Worm (Caenorhabditis elegans) whole organism, young adult: ENCODE data around the gene rpc-2.

ENCODE experiments used
- B0261.1 ChIP-seq: sonication (generic microtip); optimal IDR thresholded peaks from 2 replicates; lab custom pipeline; 2016; ENCODE audit warnings: mild to moderate bottlenecking, missing genetic modification characterization, moderate library complexity, missing compliant biosample characterization
- B0336.3 ChIP-seq: fragments of 200-800 bp; sonication (Bioruptor generic); IDR thresholded peaks from 2 replicates; pipeline ENCODE4 v1.3.6; 2022; ENCODE audit warnings: missing genetic modification characterization, missing compliant biosample characterization
- F33H1.4 ChIP-seq: fragments of 200-800 bp; sonication (Bioruptor generic); IDR thresholded peaks from 2 replicates; pipeline ENCODE4 v1.3.6; 2022; ENCODE audit warnings: missing genetic modification reagents, missing genetic modification characterization, missing compliant biosample characterization
- F39B2.1 ChIP-seq: fragments of 200-800 bp; sonication (Bioruptor generic); IDR thresholded peaks from 2 replicates; pipeline ENCODE4 v1.3.6; 2022; ENCODE audit warnings: missing genetic modification reagents, missing genetic modification characterization, missing compliant biosample characterization
- F49E8.2 ChIP-seq: sonication (generic microtip); optimal IDR thresholded peaks from 3 replicates; lab custom pipeline; 2017; ENCODE audit warnings: missing genetic modification characterization, mild to moderate bottlenecking, missing compliant biosample characterization, antibody characterized with exemption, moderate library complexity; ENCODE audit not compliant: insufficient read depth
- F55B11.4 ChIP-seq: sonication (generic microtip); optimal IDR thresholded peaks from 2 replicates; lab custom pipeline; 2016; ENCODE audit warnings: missing compliant biosample characterization, missing genetic modification characterization, borderline replicate concordance; ENCODE audit not compliant: insufficient read depth
- T07F8.4 ChIP-seq: sonication (generic microtip); optimal IDR thresholded peaks from 2 replicates; lab custom pipeline; 2016; ENCODE audit warnings: mild to moderate bottlenecking, missing genetic modification characterization, moderate library complexity, missing compliant biosample characterization
- Y95B8A.8 ChIP-seq: fragments of 200-800 bp; sonication (Bioruptor generic); IDR thresholded peaks from 2 replicates; pipeline ENCODE4 v1.3.6; 2022; ENCODE audit warnings: missing genetic modification reagents, missing genetic modification characterization, missing compliant biosample characterization
- ZK185.1 ChIP-seq: sonication (generic microtip); optimal IDR thresholded peaks from 2 replicates; lab custom pipeline; 2016; ENCODE audit warnings: mild to moderate bottlenecking, missing genetic modification characterization, missing compliant biosample characterization; ENCODE audit not compliant: poor library complexity, severe bottlenecking
- athp-1 ChIP-seq: sonication (generic microtip); optimal IDR thresholded peaks from 2 replicates; lab custom pipeline; 2017; ENCODE audit warnings: mild to moderate bottlenecking, missing genetic modification characterization, missing compliant biosample characterization
- attf-6 ChIP-seq: fragments of 200-800 bp; sonication (Bioruptor generic); IDR thresholded peaks from 2 replicates; pipeline ENCODE4 v1.3.6; 2022; ENCODE audit warnings: missing genetic modification reagents, missing genetic modification characterization, missing compliant biosample characterization
- cebp-2 ChIP-seq: fragments of 200-800 bp; sonication (Bioruptor generic); IDR thresholded peaks from 2 replicates; pipeline ENCODE4 v1.3.6; 2022; ENCODE audit warnings: missing genetic modification characterization, missing compliant biosample characterization
- ceh-100 ChIP-seq: fragments of 200-800 bp; sonication (Bioruptor generic); IDR thresholded peaks from 2 replicates; pipeline ENCODE4 v1.3.6; 2022; ENCODE audit warnings: missing genetic modification reagents, missing genetic modification characterization, missing compliant biosample characterization
- ceh-91 ChIP-seq: fragments of 200-800 bp; sonication (Bioruptor generic); IDR thresholded peaks from 2 replicates; pipeline ENCODE4 v1.3.6; 2022; ENCODE audit warnings: missing genetic modification reagents, missing genetic modification characterization, missing compliant biosample characterization
- chd-7 ChIP-seq: sonication (generic microtip); optimal IDR thresholded peaks from 2 replicates; lab custom pipeline; 2016; ENCODE audit warnings: mild to moderate bottlenecking, missing genetic modification characterization, moderate library complexity, missing compliant biosample characterization
- dox-1 ChIP-seq: fragments of 200-800 bp; sonication (Bioruptor generic); IDR thresholded peaks from 2 replicates; pipeline ENCODE4 v1.3.6; 2022; ENCODE audit warnings: missing genetic modification reagents, missing genetic modification characterization, missing compliant biosample characterization
- dpff-1 ChIP-seq: sonication (generic microtip); optimal IDR thresholded peaks from 2 replicates; lab custom pipeline; 2017; ENCODE audit warnings: mild to moderate bottlenecking, missing genetic modification characterization, missing compliant biosample characterization
- efl-1 ChIP-seq: fragments of 150-350 bp; optimal IDR thresholded peaks from 2 replicates; lab custom pipeline; 2014; ENCODE audit warnings: missing biosample characterization, missing genetic modification reagents, missing genetic modification characterization
- egrh-3 ChIP-seq: fragments of 200-800 bp; sonication (Bioruptor generic); IDR thresholded peaks from 2 replicates; pipeline ENCODE4 v1.3.6; 2022; ENCODE audit warnings: missing genetic modification reagents, missing genetic modification characterization, missing compliant biosample characterization
- him-1 ChIP-seq: sonication (generic microtip); optimal IDR thresholded peaks from 2 replicates; lab custom pipeline; 2016; ENCODE audit warnings: missing genotype, missing genetic modification reagents, missing genetic modification characterization, missing compliant biosample characterization
- hlh-12 ChIP-seq: sonication (generic microtip); optimal IDR thresholded peaks from 2 replicates; lab custom pipeline; 2016; ENCODE audit warnings: missing genetic modification characterization, missing compliant biosample characterization
- lag-1 ChIP-seq: fragments of 200-800 bp; sonication (Bioruptor generic); IDR thresholded peaks from 2 replicates; pipeline ENCODE4 v1.3.6; 2022; ENCODE audit warnings: missing genetic modification reagents, missing genetic modification characterization, missing compliant biosample characterization
- lin-26 ChIP-seq: fragments of 200-800 bp; sonication (Bioruptor generic); IDR thresholded peaks from 2 replicates; pipeline ENCODE4 v1.3.6; 2022; ENCODE audit warnings: missing genetic modification reagents, missing genetic modification characterization, missing compliant biosample characterization
- lir-1 ChIP-seq: fragments of 200-800 bp; sonication (Bioruptor generic); conservative IDR thresholded peaks from 2 replicates; pipeline ENCODE4 v1.3.6; 2022; ENCODE audit warnings: missing genetic modification reagents, missing genetic modification characterization, missing compliant biosample characterization
- lsy-27 ChIP-seq: sonication (generic microtip); optimal IDR thresholded peaks from 2 replicates; lab custom pipeline; 2017; ENCODE audit warnings: missing genetic modification characterization, mild to moderate bottlenecking, missing compliant biosample characterization, antibody characterized with exemption, missing genotype, borderline replicate concordance; ENCODE audit not compliant: insufficient read depth
- madf-10 ChIP-seq: sonication (generic microtip); optimal IDR thresholded peaks from 2 replicates; lab custom pipeline; 2016; ENCODE audit warnings: mild to moderate bottlenecking, missing genetic modification characterization, missing compliant biosample characterization
- mel-28 ChIP-seq: sonication (generic microtip); optimal IDR thresholded peaks from 2 replicates; lab custom pipeline; 2016; ENCODE audit warnings: borderline replicate concordance, mild to moderate bottlenecking, missing genetic modification characterization, missing compliant biosample characterization
- mxl-1 ChIP-seq: sonication (generic microtip); optimal IDR thresholded peaks from 2 replicates; lab custom pipeline; 2016; ENCODE audit warnings: missing genetic modification characterization, missing compliant biosample characterization
- nhr-120 ChIP-seq: fragments of 200-800 bp; sonication (Bioruptor generic); IDR thresholded peaks from 2 replicates; pipeline ENCODE4 v1.3.6; 2022; ENCODE audit warnings: missing genetic modification characterization, missing compliant biosample characterization
- nhr-80 ChIP-seq: sonication (generic microtip); optimal IDR thresholded peaks from 2 replicates; lab custom pipeline; 2016; ENCODE audit warnings: missing genetic modification characterization, missing compliant biosample characterization
- repo-1 ChIP-seq: sonication (generic microtip); optimal IDR thresholded peaks from 2 replicates; lab custom pipeline; 2017; ENCODE audit warnings: mild to moderate bottlenecking, missing genetic modification characterization, missing compliant biosample characterization
- snpc-1.1 ChIP-seq: sonication (generic microtip); optimal IDR thresholded peaks from 2 replicates; lab custom pipeline; 2017; ENCODE audit warnings: missing genetic modification characterization, mild to moderate bottlenecking, missing compliant biosample characterization, antibody characterized with exemption, moderate library complexity, missing genotype, missing genetic modification reagents; ENCODE audit not compliant: insufficient read depth
- snpc-4 ChIP-seq, 5 experiments: fragments of 150-350 bp in 1 of 5; sonication (generic microtip) in 4 of 5; optimal IDR thresholded peaks; 2 replicates each; lab custom pipeline; 2014 to 2018; ENCODE audit warnings: missing genetic modification characterization in 5 of 5, missing biosample characterization in 3 of 5, antibody characterized with exemption in 2 of 5, mild to moderate bottlenecking in 2 of 5, missing compliant biosample characterization in 2 of 5, missing genotype in 2 of 5, moderate library complexity in 2 of 5, missing genetic modification reagents in 1 of 5
- sptf-2 ChIP-seq: fragments of 200-800 bp; sonication (Bioruptor generic); optimal IDR thresholded peaks from 2 replicates; lab custom pipeline; 2018; ENCODE audit warnings: mild to moderate bottlenecking, missing genetic modification characterization, missing compliant biosample characterization
- unc-130 ChIP-seq: sonication (generic microtip); optimal IDR thresholded peaks from 2 replicates; lab custom pipeline; 2016; ENCODE audit warnings: missing genetic modification reagents, missing genetic modification characterization, missing compliant biosample characterization
- unc-62 ChIP-seq: fragments of 150-350 bp; optimal IDR thresholded peaks from 2 replicates; lab custom pipeline; 2014; ENCODE audit warnings: missing biosample characterization, missing genetic modification reagents, missing genetic modification characterization
- zim-3 ChIP-seq: sonication (generic microtip); optimal IDR thresholded peaks from 2 replicates; lab custom pipeline; 2017; ENCODE audit warnings: mild to moderate bottlenecking, missing genetic modification characterization, moderate library complexity, missing compliant biosample characterization
- ztf-28 ChIP-seq: fragments of 200-800 bp; sonication (Bioruptor generic); IDR thresholded peaks from 2 replicates; pipeline ENCODE4 v1.3.6; 2022; ENCODE audit warnings: missing genetic modification reagents, missing genetic modification characterization, missing compliant biosample characterization
- ztf-3 ChIP-seq: fragments of 200-800 bp; sonication (Bioruptor generic); optimal IDR thresholded peaks from 2 replicates; lab custom pipeline; 2018; ENCODE audit warnings: mild to moderate bottlenecking, missing genetic modification characterization, missing compliant biosample characterization

Gene rpc-2

ce11 chrIII:5550844-5551243 is 6.3 kb upstream of the rpc-2 start (continued):
- TF ChIP-seq ztf-28 (GFP tag; lab: Robert Waterston, UW) (no peak), lag-1 (no peak), nhr-80 (tag; lab: Kevin White, UChicago) (no peak), mxl-1 (tag; lab: Kevin White, UChicago) (no peak), efl-1 (no peak), egrh-3 (GFP tag; lab: Robert Waterston, UW) (no peak), chd-7 (no peak), B0261.1 (tag; lab: Kevin White, UChicago) (no peak), ZK185.1 (tag; lab: Kevin White, UChicago) (peak; percentile 47), F33H1.4 (GFP tag; lab: Robert Waterston, UW) (0 out of 2 replicates have a peak, but pooled peaks have one; percentile 4), dox-1 (GFP tag; lab: Robert Waterston, UW) (no peak), snpc-4 (GFP tag; optimal IDR thresholded peaks at IDR 0.05; lab: Kevin White, UChicago) (no peak), snpc-4 (tag; optimal IDR thresholded peaks at IDR 0.05; lab: Kevin White, UChicago) (no peak), hlh-12 (tag; lab: Kevin White, UChicago) (no peak), unc-130 (no peak), athp-1 (tag; lab: Kevin White, UChicago) (no peak), T07F8.4 (tag; lab: Kevin White, UChicago) (no peak), zim-3 (peak; percentile 5), cebp-2 (no peak), repo-1 (tag; lab: Kevin White, UChicago) (peak; percentile 39), nhr-120 (GFP tag; lab: Robert Waterston, UW) (no peak), ceh-91 (GFP tag; lab: Robert Waterston, UW) (no peak), unc-62 (GFP tag; lab: Kevin White, UChicago) (no peak), dpff-1 (tag; lab: Kevin White, UChicago) (no peak), snpc-1.1 (tag; lab: Kevin White, UChicago) (no peak), sptf-2 (GFP tag; lab: Kevin White, UChicago) (no peak), madf-10 (peak; percentile 43), attf-6 (no peak), lin-26 (0 out of 2 replicates have a peak, but pooled peaks have one; percentile 53), F49E8.2 (tag; lab: Kevin White, UChicago) (no peak), Y95B8A.8 (peak; percentile 78; the same call in 1 of the 2 replicates), ceh-100 (GFP tag; lab: Robert Waterston, UW) (no peak), lir-1 (GFP tag; lab: Robert Waterston, UW) (0 out of 2 replicates have a peak, but pooled peaks have one; percentile 28), F39B2.1 (GFP tag; lab: Robert Waterston, UW) (no peak), lsy-27 (no peak), ztf-3 (no peak), F55B11.4 (no peak), B0336.3 (GFP tag; lab: Robert Waterston, UW) (peak; percentile 82), him-1 (tag; lab: Kevin White, UChicago) (no peak), mel-28 (tag; lab: Kevin White, UChicago) (peak; percentile 47)
